Worm (Caenorhabditis elegans) whole organism, L1 larva: ENCODE data around the gene aagr-4.

Source experiments
- alr-1 ChIP-seq: fragments of 200-800 bp; sonication (Bioruptor generic); optimal IDR thresholded peaks from 2 replicates; lab custom pipeline; 2018; ENCODE audit warnings: borderline replicate concordance, mild to moderate bottlenecking, missing genetic modification characterization, missing compliant biosample characterization
- ama-1 ChIP-seq: fragments of 150-350 bp; optimal IDR thresholded peaks from 2 replicates; lab custom pipeline; 2014
- ceh-63 ChIP-seq: fragments of 200-800 bp; sonication (Bioruptor generic); optimal IDR thresholded peaks from 2 replicates; lab custom pipeline; 2018; ENCODE audit warnings: mild to moderate bottlenecking, missing genetic modification characterization, missing compliant biosample characterization
- ceh-82 ChIP-seq, 3 experiments: fragments of 150-350 bp in 1 of 3; sonication (generic microtip) in 2 of 3; optimal IDR thresholded peaks; 2 replicates each; lab custom pipeline; 2014 to 2017; ENCODE audit warnings: missing biosample characterization in 3 of 3, missing genetic modification characterization in 3 of 3
- ceh-88 ChIP-seq: fragments of 200-800 bp; sonication (Bioruptor generic); IDR thresholded peaks from 2 replicates; pipeline ENCODE4 v1.3.6; 2022; ENCODE audit warnings: missing genetic modification characterization, missing compliant biosample characterization
- ces-1 ChIP-seq: fragments of 150-350 bp; optimal IDR thresholded peaks from 2 replicates; lab custom pipeline; 2014; ENCODE audit warnings: missing biosample characterization, missing genetic modification reagents, missing genetic modification characterization
- mdl-1 ChIP-seq, 2 experiments: fragments of 150-350 bp; optimal IDR thresholded peaks; 2 replicates each; lab custom pipeline; 2014 to 2017; ENCODE audit warnings: missing biosample characterization in 2 of 2, missing genetic modification characterization in 2 of 2, inconsistent platforms in 1 of 2
- mep-1 ChIP-seq: fragments of 150-350 bp; optimal IDR thresholded peaks from 2 replicates; lab custom pipeline; 2014; ENCODE audit warnings: missing biosample characterization, missing genetic modification characterization
- nhr-76 ChIP-seq: sonication (generic microtip); optimal IDR thresholded peaks from 2 replicates; lab custom pipeline; 2017; ENCODE audit warnings: missing biosample characterization, missing genetic modification characterization
- nhr-84 ChIP-seq: sonication (generic microtip); optimal IDR thresholded peaks from 2 replicates; lab custom pipeline; 2017; ENCODE audit warnings: missing biosample characterization, missing genetic modification characterization
- skn-1 ChIP-seq: fragments of 150-350 bp; optimal IDR thresholded peaks from 2 replicates; lab custom pipeline; 2014; ENCODE audit warnings: missing biosample characterization, missing genetic modification characterization
- snpc-4 ChIP-seq: fragments of 150-350 bp; optimal IDR thresholded peaks from 2 replicates; lab custom pipeline; 2014; ENCODE audit warnings: missing biosample characterization, missing genetic modification characterization
- unc-62 ChIP-seq: fragments of 150-350 bp; optimal IDR thresholded peaks from 2 replicates; lab custom pipeline; 2014; ENCODE audit warnings: missing biosample characterization, missing genetic modification reagents, missing genetic modification characterization
- zag-1 ChIP-seq: fragments of 150-350 bp; optimal IDR thresholded peaks from 2 replicates; lab custom pipeline; 2014; ENCODE audit warnings: missing biosample characterization, missing genetic modification characterization

DNA sequence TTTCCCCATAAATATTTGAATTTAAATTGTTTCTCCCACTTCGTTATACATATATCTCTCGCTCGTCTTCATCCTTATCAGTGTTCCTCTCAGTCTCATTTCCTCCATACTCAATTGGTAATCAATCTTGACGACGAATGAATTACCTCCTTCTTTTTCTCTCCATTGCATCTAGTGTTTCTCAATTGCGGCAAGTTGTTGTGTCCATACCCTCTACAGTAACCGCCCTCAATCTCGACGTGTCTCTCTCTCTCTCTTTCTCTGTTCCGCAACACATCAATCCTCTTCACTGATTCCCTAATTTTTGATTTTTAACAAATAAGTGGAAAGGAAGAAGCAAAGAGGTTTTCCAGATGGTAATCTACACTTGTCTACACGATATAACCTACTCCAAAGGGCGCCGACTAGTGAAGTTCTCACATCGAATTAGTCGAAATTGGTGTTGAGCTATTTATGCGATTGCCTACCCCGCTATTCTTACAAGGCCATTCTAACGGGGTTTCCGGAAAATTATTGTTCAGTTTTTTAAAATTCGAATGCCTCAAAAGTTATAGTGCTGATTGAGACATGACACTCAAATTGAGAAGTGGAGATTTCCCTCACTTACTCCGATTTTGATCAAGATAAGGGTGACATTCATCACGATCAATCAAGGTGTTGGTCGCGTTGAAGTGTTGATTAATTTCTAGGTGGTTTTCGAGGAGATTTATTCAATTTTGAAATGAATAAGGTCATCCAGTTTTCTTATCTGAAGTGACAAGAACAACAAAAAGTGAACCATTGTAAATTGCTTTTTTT, 43.8 kb downstream of the aagr-4 start:
- TF ChIP-seq snpc-4 (no peak), skn-1 (tag; lab: Kevin White, UChicago) (no peak), ceh-63 (GFP tag; lab: Kevin White, UChicago) (no peak), nhr-84 (tag; lab: Kevin White, UChicago) (no peak), zag-1 (no peak), ceh-88 (GFP tag; lab: Robert Waterston, UW) (no peak), alr-1 (tag; lab: Kevin White, UChicago) (no peak), mdl-1 (tag; optimal IDR thresholded peaks at IDR 0.05; lab: Kevin White, UChicago) (no peak), nhr-76 (tag; lab: Kevin White, UChicago) (no peak), mep-1 (no peak), unc-62 (no peak), ama-1 (lab: Kevin White, UChicago) (no peak), ces-1 (GFP tag; lab: Kevin White, UChicago) (no peak), ceh-82 (tag; optimal IDR thresholded peaks at IDR 0.05; lab: Kevin White, UChicago) (no peak)
